Worm (Caenorhabditis elegans): ENCODE data around the gene oct-2.

The oct-2 gene

DNA sequence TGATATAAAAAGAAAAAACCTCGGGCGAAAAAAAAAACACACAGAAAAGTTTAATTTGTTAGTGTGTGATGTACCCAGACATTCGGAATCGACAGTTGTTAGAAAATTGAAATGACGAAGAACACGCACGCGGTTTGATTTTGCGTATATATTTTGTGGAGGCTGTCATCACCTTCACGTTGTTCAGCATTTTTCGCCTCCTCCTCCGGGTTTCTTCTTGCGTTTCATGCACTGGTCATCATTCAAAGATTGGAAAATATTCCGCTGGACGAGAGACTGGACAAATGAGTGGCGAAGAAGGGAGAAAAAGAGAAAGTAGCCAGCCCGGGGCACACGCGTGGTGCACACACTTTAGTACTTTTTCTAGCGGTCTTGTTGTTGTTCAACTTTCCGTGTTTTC, 1.4 kb upstream of the oct-2 start:
- TF ChIP-seq pqm-1 (tag; optimal IDR thresholded peaks at IDR 0.05) (no peak), nhr-71 (tag; optimal IDR thresholded peaks at IDR 0.05) (peak; percentile 43), lin-35 (GFP tag; optimal IDR thresholded peaks at IDR 0.05) (no peak), irx-1 (tag; optimal IDR thresholded peaks at IDR 0.05) (no peak), Y116A8C.19 (tag; optimal IDR thresholded peaks at IDR 0.05; ENCODE audit: borderline replicate concordance) (no peak), ztf-4 (tag; optimal IDR thresholded peaks at IDR 0.05) (no peak), aha-1 (tag; optimal IDR thresholded peaks at IDR 0.05) (no peak), nhr-90 (tag; optimal IDR thresholded peaks at IDR 0.05; ENCODE audit: poor library complexity) (no peak), lin-14 (GFP tag; optimal IDR thresholded peaks at IDR 0.05) (peak; percentile 69), sox-4 (tag; optimal IDR thresholded peaks at IDR 0.05) (no peak), nhr-84 (tag; optimal IDR thresholded peaks at IDR 0.05) (no peak), swsn-7 (tag; optimal IDR thresholded peaks at IDR 0.05) (no peak), nhr-77 (tag; optimal IDR thresholded peaks at IDR 0.05) (no peak), snu-23 (GFP tag; optimal IDR thresholded peaks at IDR 0.05) (peak; percentile 9), lin-13 (GFP tag; optimal IDR thresholded peaks at IDR 0.05) (no peak), egl-27 (tag; optimal IDR thresholded peaks at IDR 0.05) (no peak), skn-1 (tag; optimal IDR thresholded peaks at IDR 0.05) (no peak), rnt-1 (tag; optimal IDR thresholded peaks at IDR 0.05) (peak; percentile 47), nhr-237 (tag; optimal IDR thresholded peaks at IDR 0.05) (no peak), elt-2 (tag; optimal IDR thresholded peaks at IDR 0.05) (no peak), alr-1 (tag; optimal IDR thresholded peaks at IDR 0.05; ENCODE audit: borderline replicate concordance) (no peak), nhr-85 (tag) (no peak), mdl-1 (tag; optimal IDR thresholded peaks at IDR 0.05) (peak in 1 of 2 experiments; percentile 3), blmp-1 (tag; optimal IDR thresholded peaks at IDR 0.05) (peak; percentile 19), ztf-11 (tag; optimal IDR thresholded peaks at IDR 0.05) (no peak), nhr-19 (GFP tag; conservative IDR thresholded peaks at IDR 0.05) (no peak; the same call in 1 of the 2 replicates), fkh-8 (tag; optimal IDR thresholded peaks at IDR 0.05) (no peak), sup-37 (GFP tag; optimal IDR thresholded peaks at IDR 0.05) (no peak), elt-3 (tag; optimal IDR thresholded peaks at IDR 0.05) (no peak), unc-130 (tag; optimal IDR thresholded peaks at IDR 0.05) (peak; percentile 45), jun-1 (tag; optimal IDR thresholded peaks at IDR 0.05) (no peak), ceh-82 (tag; optimal IDR thresholded peaks at IDR 0.05) (no peak), ama-1 (optimal IDR thresholded peaks at IDR 0.05) (no peak), egl-13 (tag; optimal IDR thresholded peaks at IDR 0.05) (no peak), nhr-20 (tag; optimal IDR thresholded peaks at IDR 0.05) (no peak), nhr-47 (tag; optimal IDR thresholded peaks at IDR 0.05) (no peak), sptf-1 (tag; optimal IDR thresholded peaks at IDR 0.05) (no peak)

DNA sequence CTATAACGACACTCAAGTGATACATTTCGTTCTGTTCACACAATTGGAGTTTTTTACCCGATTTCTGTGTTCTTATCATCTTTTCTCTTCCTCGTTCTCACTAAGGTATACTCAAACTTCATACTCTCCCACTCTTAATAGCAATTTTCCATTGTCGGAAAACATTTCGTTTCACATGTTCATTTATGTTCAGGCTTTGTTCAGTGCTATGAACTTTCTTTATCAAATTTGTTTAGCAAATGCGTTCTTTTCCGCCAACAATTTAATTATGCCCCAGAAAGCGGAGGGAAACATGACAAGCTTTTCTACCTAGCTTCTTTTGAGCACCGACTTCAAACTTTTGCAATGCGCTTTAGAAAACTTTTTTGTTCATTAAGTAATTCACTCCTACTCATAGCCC, 784 bp upstream of the oct-2 start:
- TF ChIP-seq lin-35 (GFP tag; optimal IDR thresholded peaks at IDR 0.05) (no peak), pqm-1 (tag; optimal IDR thresholded peaks at IDR 0.05) (no peak), C16A3.4 (tag; optimal IDR thresholded peaks at IDR 0.05) (no peak), zag-1 (tag; optimal IDR thresholded peaks at IDR 0.05) (no peak), lsy-2 (tag; optimal IDR thresholded peaks at IDR 0.05) (no peak), aha-1 (tag; optimal IDR thresholded peaks at IDR 0.05) (no peak), ztf-4 (tag; optimal IDR thresholded peaks at IDR 0.05) (no peak)

DNA sequence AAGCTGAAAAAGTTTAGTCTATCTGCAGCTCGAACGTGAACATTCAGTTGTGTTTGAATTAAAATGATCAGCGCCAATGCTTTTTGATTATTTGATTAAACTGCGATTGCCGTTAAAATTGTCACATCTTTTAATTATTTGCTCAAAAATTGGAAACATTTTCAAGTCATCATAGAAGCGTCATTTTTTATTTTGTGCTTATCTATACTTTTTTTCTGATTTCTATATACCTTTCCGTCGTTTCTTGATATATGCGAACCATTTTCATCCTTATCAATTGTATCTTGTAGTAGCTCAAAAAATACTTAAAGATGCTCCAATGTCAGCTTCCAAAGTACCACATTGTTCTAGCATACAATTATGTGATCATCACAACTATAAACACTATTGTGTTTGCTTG, 5.0 kb downstream of the oct-2 start:
- TF ChIP-seq pqm-1 (tag; optimal IDR thresholded peaks at IDR 0.05) (no peak), ceh-82 (tag; optimal IDR thresholded peaks at IDR 0.05) (no peak), elt-2 (tag; optimal IDR thresholded peaks at IDR 0.05) (peak; percentile 71), mef-2 (tag; optimal IDR thresholded peaks at IDR 0.05) (no peak), mab-9 (GFP tag; IDR thresholded peaks at IDR 0.05) (no peak), hpl-2 (GFP tag; optimal IDR thresholded peaks at IDR 0.05) (no peak)
